Worm (Caenorhabditis elegans) whole organism, L2 larva: ENCODE results near the gene rict-1.

Source experiments
- C34F6.9 ChIP-seq: fragments of 150-350 bp; optimal IDR thresholded peaks from 2 replicates; lab custom pipeline; 2014; ENCODE audit warnings: missing biosample characterization, missing genetic modification characterization
- F13H6.1 ChIP-seq: sonication (generic microtip); optimal IDR thresholded peaks from 2 replicates; lab custom pipeline; 2016; ENCODE audit warnings: missing genetic modification characterization, missing compliant biosample characterization
- R02D3.7 ChIP-seq: fragments of 150-350 bp; optimal IDR thresholded peaks from 2 replicates; lab custom pipeline; 2014; ENCODE audit warnings: missing biosample characterization, missing genetic modification characterization
- Y55F3AM.14 ChIP-seq: fragments of 200-800 bp; sonication (Bioruptor generic); optimal IDR thresholded peaks from 2 replicates; lab custom pipeline; 2018; ENCODE audit warnings: mild to moderate bottlenecking, missing genetic modification characterization, missing compliant biosample characterization
- ZK546.5 ChIP-seq: sonication (generic microtip); optimal IDR thresholded peaks from 2 replicates; lab custom pipeline; 2017; ENCODE audit warnings: missing biosample characterization, missing genetic modification characterization
- alr-1 ChIP-seq: fragments of 150-350 bp; optimal IDR thresholded peaks from 2 replicates; lab custom pipeline; 2014; ENCODE audit warnings: missing biosample characterization, missing genetic modification characterization
- aly-2 ChIP-seq: fragments of 150-350 bp; optimal IDR thresholded peaks from 2 replicates; lab custom pipeline; 2014; ENCODE audit warnings: missing biosample characterization, missing genetic modification characterization
- ama-1 ChIP-seq: fragments of 150-350 bp; optimal IDR thresholded peaks from 2 replicates; lab custom pipeline; 2018; ENCODE audit warnings: inconsistent platforms
- blmp-1 ChIP-seq: sonication (generic microtip); optimal IDR thresholded peaks from 2 replicates; lab custom pipeline; 2017; ENCODE audit warnings: missing genetic modification characterization, mild to moderate bottlenecking, missing compliant biosample characterization, antibody characterized with exemption, moderate library complexity; ENCODE audit not compliant: insufficient read depth
- ceh-16 ChIP-seq: fragments of 150-350 bp; optimal IDR thresholded peaks from 2 replicates; lab custom pipeline; 2014; ENCODE audit warnings: missing biosample characterization, missing genetic modification characterization
- ceh-82 ChIP-seq: fragments of 150-350 bp; optimal IDR thresholded peaks from 2 replicates; lab custom pipeline; 2014; ENCODE audit warnings: missing biosample characterization, missing genetic modification characterization
- crh-2 ChIP-seq: sonication (generic microtip); optimal IDR thresholded peaks from 2 replicates; lab custom pipeline; 2017; ENCODE audit warnings: missing biosample characterization, missing genetic modification characterization
- dmd-4 ChIP-seq: sonication (generic microtip); optimal IDR thresholded peaks from 2 replicates; lab custom pipeline; 2017; ENCODE audit warnings: missing biosample characterization, missing genetic modification characterization
- elt-1 ChIP-seq: fragments of 150-350 bp; optimal IDR thresholded peaks from 2 replicates; lab custom pipeline; 2014; ENCODE audit warnings: missing biosample characterization, missing genetic modification characterization
- elt-3 ChIP-seq: sonication (generic microtip); optimal IDR thresholded peaks from 2 replicates; lab custom pipeline; 2017; ENCODE audit warnings: missing biosample characterization, missing genetic modification characterization
- fos-1 ChIP-seq: fragments of 150-350 bp; optimal IDR thresholded peaks from 2 replicates; lab custom pipeline; 2014; ENCODE audit warnings: missing biosample characterization, missing genetic modification characterization
- gmeb-1 ChIP-seq: fragments of 150-350 bp; optimal IDR thresholded peaks from 2 replicates; lab custom pipeline; 2014; ENCODE audit warnings: missing biosample characterization, missing genetic modification characterization
- lin-11 ChIP-seq: fragments of 150-350 bp; sonication (generic microtip); optimal IDR thresholded peaks from 2 replicates; lab custom pipeline; 2014; ENCODE audit warnings: missing biosample characterization, missing genetic modification characterization, inconsistent platforms, mixed read lengths
- lin-13 ChIP-seq: fragments of 150-350 bp; optimal IDR thresholded peaks from 2 replicates; lab custom pipeline; 2014; ENCODE audit warnings: missing biosample characterization, missing genetic modification reagents, missing genetic modification characterization
- lin-39 ChIP-seq: fragments of 150-350 bp; optimal IDR thresholded peaks from 2 replicates; lab custom pipeline; 2014; ENCODE audit warnings: missing biosample characterization, missing genetic modification reagents, missing genetic modification characterization
- lsy-2 ChIP-seq, 2 experiments: fragments of 150-350 bp in 1 of 2; sonication (generic microtip) in 1 of 2; optimal IDR thresholded peaks; 2 replicates each; lab custom pipeline; 2014 to 2017; ENCODE audit warnings: missing biosample characterization in 2 of 2, missing genetic modification characterization in 2 of 2
- mab-5 ChIP-seq: fragments of 150-350 bp; optimal IDR thresholded peaks from 2 replicates; lab custom pipeline; 2014; ENCODE audit warnings: missing biosample characterization, missing genetic modification characterization
- mbf-1 ChIP-seq: sonication (generic microtip); optimal IDR thresholded peaks from 2 replicates; lab custom pipeline; 2017; ENCODE audit warnings: missing biosample characterization, missing genetic modification characterization
- mdl-1 ChIP-seq, 2 experiments: fragments of 150-350 bp in 1 of 2; sonication (generic microtip) in 1 of 2; optimal IDR thresholded peaks; 2 replicates each; lab custom pipeline; 2017; ENCODE audit warnings: missing biosample characterization in 2 of 2, missing genetic modification characterization in 2 of 2
- nhr-10 ChIP-seq: sonication (generic microtip); optimal IDR thresholded peaks from 2 replicates; lab custom pipeline; 2017; ENCODE audit warnings: missing biosample characterization, missing genetic modification characterization
- nhr-11 ChIP-seq: fragments of 150-350 bp; optimal IDR thresholded peaks from 2 replicates; lab custom pipeline; 2014; ENCODE audit warnings: missing biosample characterization, missing genetic modification characterization
- nhr-12 ChIP-seq: fragments of 150-350 bp; optimal IDR thresholded peaks from 2 replicates; lab custom pipeline; 2014; ENCODE audit warnings: missing biosample characterization, missing genetic modification characterization
- nhr-129 ChIP-seq: fragments of 150-350 bp; optimal IDR thresholded peaks from 2 replicates; lab custom pipeline; 2014; ENCODE audit warnings: missing biosample characterization, missing genetic modification characterization
- nhr-21 ChIP-seq: fragments of 150-350 bp; optimal IDR thresholded peaks from 2 replicates; lab custom pipeline; 2014; ENCODE audit warnings: missing biosample characterization, missing genetic modification characterization
- nhr-237 ChIP-seq: fragments of 150-350 bp; optimal IDR thresholded peaks from 2 replicates; lab custom pipeline; 2014; ENCODE audit warnings: missing biosample characterization, missing genetic modification characterization
- nhr-25 ChIP-seq: fragments of 150-350 bp; sonication (generic microtip); optimal IDR thresholded peaks from 3 replicates; lab custom pipeline; 2014; ENCODE audit warnings: missing biosample characterization, missing genetic modification characterization
- nhr-6 ChIP-seq: fragments of 150-350 bp; optimal IDR thresholded peaks from 2 replicates; lab custom pipeline; 2014; ENCODE audit warnings: missing biosample characterization, missing genetic modification characterization
- nhr-77 ChIP-seq: fragments of 150-350 bp; optimal IDR thresholded peaks from 2 replicates; lab custom pipeline; 2014; ENCODE audit warnings: missing biosample characterization, missing genetic modification characterization
- peb-1 ChIP-seq: fragments of 150-350 bp; optimal IDR thresholded peaks from 2 replicates; lab custom pipeline; 2014; ENCODE audit warnings: missing biosample characterization, missing genetic modification characterization
- sem-4 ChIP-seq: fragments of 150-350 bp; optimal IDR thresholded peaks from 2 replicates; lab custom pipeline; 2014; ENCODE audit warnings: missing biosample characterization, missing genetic modification reagents, missing genetic modification characterization
- skn-1 ChIP-seq: sonication (generic microtip); optimal IDR thresholded peaks from 2 replicates; lab custom pipeline; 2017; ENCODE audit warnings: missing biosample characterization, missing genetic modification characterization
- sma-3 ChIP-seq: sonication (generic microtip); optimal IDR thresholded peaks from 2 replicates; lab custom pipeline; 2016; ENCODE audit warnings: missing genetic modification reagents, missing genetic modification characterization, missing compliant biosample characterization
- sma-9 ChIP-seq, 2 experiments: fragments of 150-350 bp in 1 of 2; sonication (generic microtip) in 1 of 2; optimal IDR thresholded peaks; 2 replicates each; lab custom pipeline; 2014 to 2016; ENCODE audit warnings: missing genetic modification characterization in 2 of 2, mild to moderate bottlenecking in 1 of 2, missing biosample characterization in 1 of 2, missing compliant biosample characterization in 1 of 2, missing genetic modification reagents in 1 of 2, moderate library complexity in 1 of 2
- unc-39 ChIP-seq: fragments of 150-350 bp; optimal IDR thresholded peaks from 2 replicates; lab custom pipeline; 2014; ENCODE audit warnings: missing biosample characterization, missing genetic modification characterization
- unc-55 ChIP-seq: fragments of 150-350 bp; sonication (generic microtip); optimal IDR thresholded peaks from 3 replicates; lab custom pipeline; 2014; ENCODE audit warnings: missing biosample characterization, missing genetic modification reagents, missing genetic modification characterization
- unc-62 ChIP-seq: fragments of 150-350 bp; optimal IDR thresholded peaks from 2 replicates; lab custom pipeline; 2014; ENCODE audit warnings: missing biosample characterization, missing genetic modification reagents, missing genetic modification characterization
- zag-1 ChIP-seq: fragments of 150-350 bp; optimal IDR thresholded peaks from 2 replicates; lab custom pipeline; 2014; ENCODE audit warnings: missing biosample characterization, missing genetic modification characterization
- ztf-11 ChIP-seq: sonication (generic microtip); optimal IDR thresholded peaks from 2 replicates; lab custom pipeline; 2017; ENCODE audit warnings: missing biosample characterization, missing genetic modification characterization
- ztf-4 ChIP-seq: fragments of 150-350 bp; optimal IDR thresholded peaks from 2 replicates; lab custom pipeline; 2014; ENCODE audit warnings: missing biosample characterization, missing genetic modification characterization

Gene rict-1

ce11 chrII:13073742-13074141, 42.9 kb downstream of the rict-1 start:
- no peak for TF ChIP-seq mbf-1 (tag; lab: Kevin White, UChicago)

DNA sequence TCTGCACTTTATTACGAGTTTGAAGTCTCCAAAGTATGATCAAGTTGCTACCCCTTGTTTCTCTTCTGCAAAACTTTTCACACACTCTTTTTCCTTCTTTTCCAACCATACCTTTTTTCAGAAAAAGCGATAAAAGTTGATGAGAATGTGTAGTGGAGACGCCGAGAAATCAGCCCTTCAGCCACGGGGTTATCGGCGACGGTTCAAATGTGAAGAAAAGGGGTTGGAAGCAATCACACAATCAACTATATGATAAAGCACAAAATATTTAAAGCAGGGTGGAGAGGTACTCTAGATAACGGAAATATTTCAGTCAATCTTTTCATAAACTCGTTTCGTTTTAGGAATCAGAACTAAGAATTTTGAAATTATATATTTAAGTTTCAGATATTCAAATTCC, 43.5 kb downstream of the rict-1 start, which contains the start of gene F42G4.5:
F42G4.5 (plus strand) TSS at position 379 of the 400 bp plus-strand sequence.
- peak; percentile 1 for TF ChIP-seq sma-9 (GFP tag; optimal IDR thresholded peaks at IDR 0.05; lab: Kevin White, UChicago)
- TF ChIP-seq sma-9 (tag; optimal IDR thresholded peaks at IDR 0.05; lab: Kevin White, UChicago) = no peak
- TF ChIP-seq F13H6.1 (tag; lab: Kevin White, UChicago) = no peak
- TF ChIP-seq nhr-129 (tag; lab: Kevin White, UChicago) = no peak
- TF ChIP-seq nhr-21 (tag; lab: Kevin White, UChicago) = no peak
- TF ChIP-seq fos-1 = peak; percentile 79

DNA sequence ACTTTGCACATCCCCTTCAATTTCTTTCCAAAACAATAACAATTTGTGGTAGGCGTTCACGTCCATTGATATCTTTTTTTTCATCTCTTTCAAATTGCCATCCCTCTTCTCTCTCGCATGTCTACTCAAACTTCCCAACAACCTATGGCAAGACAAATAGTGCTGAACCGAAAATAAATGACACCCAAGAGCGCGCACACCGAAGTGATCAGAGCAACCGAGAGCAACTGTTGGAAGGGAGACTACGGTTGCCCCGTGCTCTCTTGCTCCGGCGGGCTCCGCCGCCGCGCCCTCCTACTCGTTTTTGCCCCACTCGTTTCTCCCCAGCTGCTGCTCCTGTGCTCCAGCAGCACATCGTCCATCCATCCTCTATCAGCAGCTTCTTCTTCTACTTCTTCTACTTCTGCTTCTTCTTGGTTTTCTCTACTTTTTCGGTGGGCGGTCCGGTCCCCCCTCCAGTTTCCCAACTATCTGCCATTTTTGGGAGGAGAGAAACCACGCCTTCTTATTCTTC, 49.8 kb downstream of the rict-1 start:
- no peak for TF ChIP-seq skn-1 (tag; lab: Kevin White, UChicago)
- peak; percentile 3 for TF ChIP-seq sma-9 (GFP tag; optimal IDR thresholded peaks at IDR 0.05; lab: Kevin White, UChicago)
- no peak for TF ChIP-seq sma-9 (tag; optimal IDR thresholded peaks at IDR 0.05; lab: Kevin White, UChicago)
- peak in 1 of 2 experiments; percentile 12 for TF ChIP-seq lsy-2 (tag; optimal IDR thresholded peaks at IDR 0.05; lab: Kevin White, UChicago)
- peak; percentile 37 for TF ChIP-seq F13H6.1 (tag; lab: Kevin White, UChicago)
- TF ChIP-seq nhr-129 (tag; lab: Kevin White, UChicago) = peak; percentile 28
- peak; percentile 6 for TF ChIP-seq unc-55 (GFP tag; lab: Kevin White, UChicago)
- no peak for TF ChIP-seq C34F6.9 (tag; lab: Kevin White, UChicago)

- peak; percentile 35 for TF ChIP-seq mab-5 (tag; lab: Kevin White, UChicago)
- no peak for TF ChIP-seq ztf-11 (tag; lab: Kevin White, UChicago)
- no peak for TF ChIP-seq nhr-21 (tag; lab: Kevin White, UChicago)
- no peak for TF ChIP-seq unc-39 (tag; lab: Kevin White, UChicago)
- TF ChIP-seq nhr-12 (tag; lab: Kevin White, UChicago) = no peak
- TF ChIP-seq F13H6.1 (tag; lab: Kevin White, UChicago) = peak; percentile 10
- no peak for TF ChIP-seq ama-1 (lab: Kevin White, UChicago)
- TF ChIP-seq lin-13 (GFP tag; lab: Kevin White, UChicago) = no peak
- no peak for TF ChIP-seq sma-3
- TF ChIP-seq R02D3.7 (tag; lab: Kevin White, UChicago) = no peak
- no peak for TF ChIP-seq peb-1
- TF ChIP-seq Y55F3AM.14 (GFP tag; lab: Kevin White, UChicago) = peak; percentile 12
- no peak for TF ChIP-seq unc-62 (GFP tag; lab: Kevin White, UChicago)
- peak; percentile 5 for TF ChIP-seq C34F6.9 (tag; lab: Kevin White, UChicago)
- no peak for TF ChIP-seq lin-11 (tag; lab: Kevin White, UChicago)
- TF ChIP-seq alr-1 = no peak
- TF ChIP-seq crh-2 (tag; lab: Kevin White, UChicago) = peak; percentile 23
- peak; percentile 23 for TF ChIP-seq sma-9 (GFP tag; optimal IDR thresholded peaks at IDR 0.05; lab: Kevin White, UChicago)
- TF ChIP-seq sma-9 (tag; optimal IDR thresholded peaks at IDR 0.05; lab: Kevin White, UChicago) = no peak
- TF ChIP-seq nhr-11 (tag; lab: Kevin White, UChicago) = no peak
- TF ChIP-seq nhr-129 (tag; lab: Kevin White, UChicago) = peak; percentile 33
- TF ChIP-seq ztf-4 (tag; lab: Kevin White, UChicago) = no peak
- no peak for TF ChIP-seq nhr-25 (tag; lab: Kevin White, UChicago)
- no peak for TF ChIP-seq unc-55 (GFP tag; lab: Kevin White, UChicago)
- TF ChIP-seq ceh-82 = no peak
- no peak for TF ChIP-seq elt-3 (tag; lab: Kevin White, UChicago)
- TF ChIP-seq sem-4 (tag; lab: Kevin White, UChicago) = no peak
- TF ChIP-seq ZK546.5 (tag; lab: Kevin White, UChicago) = no peak
- TF ChIP-seq mdl-1 (tag; optimal IDR thresholded peaks at IDR 0.05; lab: Kevin White, UChicago) = peak in 1 of 2 experiments; percentile 67
- no peak for TF ChIP-seq aly-2
- no peak for TF ChIP-seq nhr-6
- TF ChIP-seq lsy-2 (tag; optimal IDR thresholded peaks at IDR 0.05; lab: Kevin White, UChicago) = peak in 1 of 2 experiments; percentile 37
- no peak for TF ChIP-seq nhr-237
- TF ChIP-seq zag-1 (tag; lab: Kevin White, UChicago) = no peak
- TF ChIP-seq ceh-16 (tag; lab: Kevin White, UChicago) = no peak
- no peak for TF ChIP-seq dmd-4 (tag; lab: Kevin White, UChicago)
- no peak for TF ChIP-seq nhr-77
- no peak for TF ChIP-seq blmp-1 (tag; lab: Kevin White, UChicago)
- TF ChIP-seq mbf-1 (tag; lab: Kevin White, UChicago) = no peak
- TF ChIP-seq gmeb-1 (tag; lab: Kevin White, UChicago) = no peak
- TF ChIP-seq nhr-10 (tag; lab: Kevin White, UChicago) = no peak
- TF ChIP-seq lin-39 = no peak
- no peak for TF ChIP-seq elt-1 (tag; lab: Kevin White, UChicago)
Measured at ce11 chrII:13065251-13065650, 51.4 kb downstream of the rict-1 start.
